Worm (Caenorhabditis elegans): ENCODE results near the gene C06E4.3.

C06E4.3 gene

ce11 chrIV:7260587-7260986 is at the start of gene C06E4.3:
C06E4.3 (plus strand) TSS chrIV:7260875.
- TF ChIP-seq hnd-1 (tag; optimal IDR thresholded peaks at IDR 0.05) (no peak), scrt-1 (GFP tag; IDR thresholded peaks at IDR 0.05) (no peak), flt-1 (GFP tag; IDR thresholded peaks at IDR 0.05) (no peak), ceh-13 (GFP tag; optimal IDR thresholded peaks at IDR 0.05) (no peak)

- TF ChIP-seq hnd-1 (tag; optimal IDR thresholded peaks at IDR 0.05) (no peak), sea-1 (GFP tag; conservative IDR thresholded peaks at IDR 0.05) (no peak), tbx-11 (GFP tag; IDR thresholded peaks at IDR 0.05) (no peak), aly-1 (tag; optimal IDR thresholded peaks at IDR 0.05) (no peak), hmbx-1 (tag; optimal IDR thresholded peaks at IDR 0.05) (no peak), ama-1 (optimal IDR thresholded peaks at IDR 0.05) (no peak), ceh-13 (GFP tag; optimal IDR thresholded peaks at IDR 0.05) (no peak), F13C5.2 (tag; optimal IDR thresholded peaks at IDR 0.05) (no peak)
Measured at ce11 chrIV:7211313-7211712, 49.4 kb upstream of the C06E4.3 start.

ce11 chrIV:7212769-7213168 is 47.9 kb upstream of the C06E4.3 start:
- TF ChIP-seq aly-1 (tag; optimal IDR thresholded peaks at IDR 0.05) (no peak), tbx-37 (GFP tag; conservative IDR thresholded peaks at IDR 0.05) (no peak), scrt-1 (GFP tag; IDR thresholded peaks at IDR 0.05) (no peak), ets-7 (tag; optimal IDR thresholded peaks at IDR 0.05) (no peak), sea-1 (GFP tag; conservative IDR thresholded peaks at IDR 0.05) (no peak), hnd-1 (tag; optimal IDR thresholded peaks at IDR 0.05) (no peak), B0310.2 (tag; optimal IDR thresholded peaks at IDR 0.05) (no peak), pes-1 (GFP tag; IDR thresholded peaks at IDR 0.05) (no peak), hmbx-1 (tag; optimal IDR thresholded peaks at IDR 0.05) (no peak), flt-1 (GFP tag; IDR thresholded peaks at IDR 0.05) (no peak), tbx-11 (GFP tag; IDR thresholded peaks at IDR 0.05) (no peak), ceh-36 (tag; optimal IDR thresholded peaks at IDR 0.05) (no peak), ama-1 (optimal IDR thresholded peaks at IDR 0.05) (no peak), ceh-13 (GFP tag; optimal IDR thresholded peaks at IDR 0.05) (no peak)

- no peak for TF ChIP-seq sea-1 (GFP tag; conservative IDR thresholded peaks at IDR 0.05)
- no peak for TF ChIP-seq hmg-4 (GFP tag; optimal IDR thresholded peaks at IDR 0.05)
- no peak for TF ChIP-seq pes-1 (GFP tag; IDR thresholded peaks at IDR 0.05)
- no peak for TF ChIP-seq ceh-13 (GFP tag; optimal IDR thresholded peaks at IDR 0.05)
- TF ChIP-seq tbx-11 (GFP tag; IDR thresholded peaks at IDR 0.05) = no peak
Measured at ce11 chrIV:7216210-7216609, 44.5 kb upstream of the C06E4.3 start.

- TF ChIP-seq sea-1 (GFP tag; conservative IDR thresholded peaks at IDR 0.05) = no peak
- no peak for TF ChIP-seq hnd-1 (tag; optimal IDR thresholded peaks at IDR 0.05)
- TF ChIP-seq F13C5.2 (tag; optimal IDR thresholded peaks at IDR 0.05) = no peak
- TF ChIP-seq flt-1 (GFP tag; IDR thresholded peaks at IDR 0.05) = no peak
- no peak for TF ChIP-seq ets-7 (tag; optimal IDR thresholded peaks at IDR 0.05)
- TF ChIP-seq ceh-36 (tag; optimal IDR thresholded peaks at IDR 0.05) = no peak
- TF ChIP-seq scrt-1 (GFP tag; IDR thresholded peaks at IDR 0.05) = no peak
- no peak for TF ChIP-seq hmbx-1 (tag; optimal IDR thresholded peaks at IDR 0.05)
- TF ChIP-seq aly-1 (tag; optimal IDR thresholded peaks at IDR 0.05) = no peak
- TF ChIP-seq pes-1 (GFP tag; IDR thresholded peaks at IDR 0.05) = no peak
- no peak for TF ChIP-seq tbx-37 (GFP tag; conservative IDR thresholded peaks at IDR 0.05)
- no peak for TF ChIP-seq tra-4 (tag; optimal IDR thresholded peaks at IDR 0.05)
- TF ChIP-seq tbx-11 (GFP tag; IDR thresholded peaks at IDR 0.05) = no peak
- TF ChIP-seq B0310.2 (tag; optimal IDR thresholded peaks at IDR 0.05) = no peak
- TF ChIP-seq hmg-4 (GFP tag; optimal IDR thresholded peaks at IDR 0.05) = no peak
Measured at ce11 chrIV:7219398-7220087, 41.1 kb upstream of the C06E4.3 start, which contains the start of the genes glb-23 and R13A1.1. glb-23 (minus strand) TSS chrIV:7219498. R13A1.1 (plus strand) TSS chrIV:7220037.

ce11 chrIV:7222088-7222487 is 38.6 kb upstream of the C06E4.3 start:
- TF ChIP-seq hmg-4 (GFP tag; optimal IDR thresholded peaks at IDR 0.05) (no peak), tbx-37 (GFP tag; conservative IDR thresholded peaks at IDR 0.05) (no peak), hnd-1 (tag; optimal IDR thresholded peaks at IDR 0.05) (no peak), scrt-1 (GFP tag; IDR thresholded peaks at IDR 0.05) (no peak), aly-1 (tag; optimal IDR thresholded peaks at IDR 0.05) (no peak), F13C5.2 (tag; optimal IDR thresholded peaks at IDR 0.05) (no peak), tbx-11 (GFP tag; IDR thresholded peaks at IDR 0.05) (no peak)

ce11 chrIV:7227072-7227471 is 33.6 kb upstream of the C06E4.3 start, which contains the start of gene R13A1.10:
R13A1.10 (minus strand) TSS chrIV:7227172.
- TF ChIP-seq ceh-36 (tag; optimal IDR thresholded peaks at IDR 0.05) (no peak), tbx-11 (GFP tag; IDR thresholded peaks at IDR 0.05) (no peak), ama-1 (optimal IDR thresholded peaks at IDR 0.05) (no peak), sea-1 (GFP tag; conservative IDR thresholded peaks at IDR 0.05) (no peak), F13C5.2 (tag; optimal IDR thresholded peaks at IDR 0.05) (no peak), ceh-13 (GFP tag; optimal IDR thresholded peaks at IDR 0.05) (no peak), flt-1 (GFP tag; IDR thresholded peaks at IDR 0.05) (no peak), ets-7 (tag; optimal IDR thresholded peaks at IDR 0.05) (no peak), scrt-1 (GFP tag; IDR thresholded peaks at IDR 0.05) (no peak), B0310.2 (tag; optimal IDR thresholded peaks at IDR 0.05) (no peak), aly-1 (tag; optimal IDR thresholded peaks at IDR 0.05) (no peak), tra-4 (tag; optimal IDR thresholded peaks at IDR 0.05) (no peak), tbx-37 (GFP tag; conservative IDR thresholded peaks at IDR 0.05) (no peak), hmg-4 (GFP tag; optimal IDR thresholded peaks at IDR 0.05) (no peak), hnd-1 (tag; optimal IDR thresholded peaks at IDR 0.05) (no peak), pes-1 (GFP tag; IDR thresholded peaks at IDR 0.05) (no peak)

ce11 chrIV:7228208-7228607 is 32.5 kb upstream of the C06E4.3 start, which contains the start of gene D2024.5:
D2024.5 (minus strand) TSS chrIV:7228308.
- no peak for TF ChIP-seq tbx-11 (GFP tag; IDR thresholded peaks at IDR 0.05)

All from whole organism, early embryonic.